Worm (Caenorhabditis elegans) whole organism, early embryonic: ENCODE data around the gene R144.6.

Source experiments
- B0310.2 ChIP-seq: sonication (generic microtip); optimal IDR thresholded peaks from 2 replicates; lab custom pipeline; 2016; ENCODE audit warnings: mild to moderate bottlenecking, missing genetic modification characterization, missing compliant biosample characterization
- F13C5.2 ChIP-seq: sonication (generic microtip); optimal IDR thresholded peaks from 2 replicates; lab custom pipeline; 2017; ENCODE audit warnings: mild to moderate bottlenecking, missing genetic modification characterization, inconsistent platforms, missing compliant biosample characterization
- aly-1 ChIP-seq: sonication (generic microtip); optimal IDR thresholded peaks from 2 replicates; lab custom pipeline; 2016; ENCODE audit warnings: missing genetic modification characterization, missing compliant biosample characterization
- ama-1 ChIP-seq: fragments of 150-350 bp; optimal IDR thresholded peaks from 2 replicates; lab custom pipeline; 2014
- ceh-13 ChIP-seq: fragments of 200-800 bp; sonication (Bioruptor generic); optimal IDR thresholded peaks from 2 replicates; lab custom pipeline; 2018; ENCODE audit warnings: mild to moderate bottlenecking, missing genetic modification characterization, missing compliant biosample characterization
- ceh-36 ChIP-seq: sonication (generic microtip); optimal IDR thresholded peaks from 2 replicates; lab custom pipeline; 2016; ENCODE audit warnings: missing genetic modification characterization, inconsistent platforms, missing compliant biosample characterization
- ets-7 ChIP-seq: sonication (generic microtip); optimal IDR thresholded peaks from 2 replicates; lab custom pipeline; 2016; ENCODE audit warnings: missing genotype, missing genetic modification characterization, missing compliant biosample characterization
- flt-1 ChIP-seq: fragments of 200-800 bp; sonication (Bioruptor generic); IDR thresholded peaks from 2 replicates; pipeline ENCODE4 v1.3.6; 2022; ENCODE audit warnings: missing genetic modification characterization, missing compliant biosample characterization
- hmbx-1 ChIP-seq: sonication (generic microtip); optimal IDR thresholded peaks from 2 replicates; lab custom pipeline; 2016; ENCODE audit warnings: mild to moderate bottlenecking, missing genetic modification characterization, missing compliant biosample characterization
- hmg-4 ChIP-seq: fragments of 200-800 bp; sonication (Bioruptor generic); optimal IDR thresholded peaks from 2 replicates; lab custom pipeline; 2018; ENCODE audit warnings: mild to moderate bottlenecking, missing genetic modification characterization, missing compliant biosample characterization
- hnd-1 ChIP-seq: sonication (generic microtip); optimal IDR thresholded peaks from 2 replicates; lab custom pipeline; 2016; ENCODE audit warnings: missing genetic modification characterization, missing compliant biosample characterization
- pes-1 ChIP-seq: fragments of 200-800 bp; sonication (Bioruptor generic); IDR thresholded peaks from 2 replicates; pipeline ENCODE4 v1.3.6; 2022; ENCODE audit warnings: missing genetic modification reagents, missing genetic modification characterization, missing compliant biosample characterization
- scrt-1 ChIP-seq: fragments of 200-800 bp; sonication (Bioruptor generic); IDR thresholded peaks from 2 replicates; pipeline ENCODE4 v1.3.6; 2022; ENCODE audit warnings: missing genetic modification characterization, missing compliant biosample characterization
- sea-1 ChIP-seq: fragments of 200-800 bp; sonication (Bioruptor generic); conservative IDR thresholded peaks from 2 replicates; pipeline ENCODE4 v1.3.6; 2022; ENCODE audit warnings: missing genetic modification characterization, missing compliant biosample characterization
- tbx-11 ChIP-seq: fragments of 200-800 bp; sonication (Bioruptor generic); IDR thresholded peaks from 2 replicates; pipeline ENCODE4 v1.3.6; 2022; ENCODE audit warnings: missing genetic modification characterization, missing compliant biosample characterization
- tbx-37 ChIP-seq: fragments of 200-800 bp; sonication (Bioruptor generic); conservative IDR thresholded peaks from 2 replicates; pipeline ENCODE4 v1.3.6; 2022; ENCODE audit warnings: missing genetic modification reagents, missing genetic modification characterization, missing compliant biosample characterization
- tra-4 ChIP-seq: sonication (generic microtip); optimal IDR thresholded peaks from 2 replicates; lab custom pipeline; 2017; ENCODE audit warnings: missing genetic modification characterization, missing compliant biosample characterization

R144.6 gene

DNA sequence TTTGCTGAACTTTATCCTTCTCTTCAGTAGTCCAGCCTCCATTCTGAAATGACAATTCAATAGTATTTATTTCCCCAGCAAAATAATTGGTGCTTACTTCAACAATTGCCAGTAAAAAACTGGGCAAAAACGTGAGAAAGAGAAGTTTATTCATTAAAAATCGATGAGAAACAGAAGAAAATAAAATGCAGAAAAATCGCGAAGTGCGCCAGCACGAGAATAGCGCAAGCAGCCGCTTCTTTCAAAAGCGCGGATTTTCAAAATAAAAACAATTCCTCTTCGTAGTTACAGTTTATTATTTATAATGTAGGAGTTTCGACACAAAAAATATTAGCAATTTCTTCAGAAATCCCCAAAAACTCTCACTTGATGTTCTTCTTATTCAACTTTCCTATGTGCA, 41.6 kb downstream of the R144.6 start, which contains the start of gene C27F2.9:
Gene C27F2.9, minus strand, starts transcription at position 159 of the 400 bp plus-strand sequence.
- TF ChIP-seq ama-1 (lab: Kevin White, UChicago) (no peak), F13C5.2 (tag; lab: Kevin White, UChicago) (peak; percentile 91), hnd-1 (no peak), ets-7 (tag; lab: Kevin White, UChicago) (peak; percentile 1), scrt-1 (GFP tag; lab: Robert Waterston, UW) (no peak), tra-4 (tag; lab: Kevin White, UChicago) (no peak), ceh-13 (GFP tag; lab: Kevin White, UChicago) (no peak), B0310.2 (tag; lab: Kevin White, UChicago) (no peak), hmg-4 (GFP tag; lab: Kevin White, UChicago) (no peak), sea-1 (GFP tag; lab: Robert Waterston, UW) (0 out of 2 replicates have a peak, but pooled peaks have one; percentile 14), pes-1 (GFP tag; lab: Robert Waterston, UW) (peak; percentile 67), tbx-11 (0 out of 2 replicates have a peak, but pooled peaks have one; percentile 5), aly-1 (tag; lab: Kevin White, UChicago) (no peak), ceh-36 (tag; lab: Kevin White, UChicago) (no peak), hmbx-1 (no peak), tbx-37 (GFP tag; lab: Robert Waterston, UW) (no peak), flt-1 (GFP tag; lab: Robert Waterston, UW) (no peak)

DNA sequence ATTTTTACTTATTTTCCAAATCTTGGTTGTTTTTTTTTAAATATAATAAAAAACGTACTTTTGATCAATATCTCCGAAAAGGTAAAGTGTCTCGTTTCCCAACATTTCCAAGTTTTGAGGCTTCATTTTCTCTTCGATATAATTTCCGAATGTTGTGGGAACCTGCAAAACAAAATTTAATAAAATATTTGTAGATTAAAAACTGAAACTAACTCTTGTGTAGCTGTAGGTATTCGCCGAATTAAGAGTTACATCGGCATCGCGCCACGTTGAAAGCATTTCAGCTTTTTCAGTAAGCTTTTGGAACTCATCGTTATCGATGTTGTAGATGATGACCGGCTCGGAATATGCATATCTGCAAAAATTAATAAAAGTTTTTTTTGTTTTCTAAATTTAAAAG, 42.1 kb downstream of the R144.6 start, which contains the start of gene vps-22:
Gene vps-22, minus strand, starts transcription at position 101 of the 400 bp plus-strand sequence.
- no peak for TF ChIP-seq ceh-36 (tag; lab: Kevin White, UChicago)
- no peak for TF ChIP-seq tra-4 (tag; lab: Kevin White, UChicago)
- no peak for TF ChIP-seq B0310.2 (tag; lab: Kevin White, UChicago)
- no peak for TF ChIP-seq pes-1 (GFP tag; lab: Robert Waterston, UW)
- TF ChIP-seq ama-1 (lab: Kevin White, UChicago): no peak

DNA sequence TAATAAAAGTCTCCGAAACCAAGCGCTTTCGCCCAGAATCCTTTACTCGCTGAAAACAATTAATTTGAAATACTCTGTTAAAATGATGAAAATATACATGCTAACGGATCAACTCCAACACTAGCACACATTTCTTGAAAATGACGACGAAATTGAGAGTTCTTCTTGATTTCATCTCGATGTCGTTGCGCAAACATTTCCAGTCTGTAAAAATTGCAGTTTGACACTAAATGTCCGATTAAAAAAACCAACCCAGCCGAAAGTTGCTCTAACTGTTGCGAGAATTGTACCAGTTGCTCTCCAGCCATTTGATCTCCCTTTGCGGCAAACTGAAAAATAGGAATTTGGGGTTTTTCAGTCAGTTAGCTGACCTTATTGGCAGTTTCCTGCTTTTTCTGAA, 43.2 kb downstream of the R144.6 start:
- TF ChIP-seq tra-4 (tag; lab: Kevin White, UChicago) (no peak), flt-1 (GFP tag; lab: Robert Waterston, UW) (no peak), tbx-11 (no peak), sea-1 (GFP tag; lab: Robert Waterston, UW) (no peak), ceh-36 (tag; lab: Kevin White, UChicago) (no peak), hmbx-1 (no peak), aly-1 (tag; lab: Kevin White, UChicago) (no peak), hnd-1 (no peak), hmg-4 (GFP tag; lab: Kevin White, UChicago) (no peak), ama-1 (lab: Kevin White, UChicago) (no peak), pes-1 (GFP tag; lab: Robert Waterston, UW) (no peak)

DNA sequence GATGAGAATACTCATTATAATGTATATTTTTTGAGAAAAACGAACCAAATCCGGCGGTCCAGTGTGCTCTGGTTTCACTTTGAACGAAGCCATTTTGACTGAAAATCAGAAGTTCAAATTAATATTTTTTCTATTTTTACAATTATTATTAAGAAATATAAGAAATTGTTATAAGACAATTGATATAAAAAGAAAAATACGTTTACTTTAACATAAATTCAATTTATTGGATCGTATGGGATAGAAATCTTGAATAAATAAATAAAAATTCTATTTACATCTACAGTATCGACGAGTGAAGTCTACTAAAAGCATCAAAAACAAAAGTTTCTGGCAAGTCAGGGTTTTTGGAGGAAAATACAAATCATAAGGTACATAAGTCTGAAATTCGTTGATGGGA, 44.3 kb downstream of the R144.6 start, which contains the start of gene C27F2.4:
Gene C27F2.4, minus strand, starts transcription at position 101 of the 400 bp plus-strand sequence.
- TF ChIP-seq hmbx-1 (no peak), ets-7 (tag; lab: Kevin White, UChicago) (no peak), tbx-11 (no peak), aly-1 (tag; lab: Kevin White, UChicago) (no peak), sea-1 (GFP tag; lab: Robert Waterston, UW) (no peak), pes-1 (GFP tag; lab: Robert Waterston, UW) (no peak), flt-1 (GFP tag; lab: Robert Waterston, UW) (no peak), ceh-36 (tag; lab: Kevin White, UChicago) (no peak), ama-1 (lab: Kevin White, UChicago) (no peak)

DNA sequence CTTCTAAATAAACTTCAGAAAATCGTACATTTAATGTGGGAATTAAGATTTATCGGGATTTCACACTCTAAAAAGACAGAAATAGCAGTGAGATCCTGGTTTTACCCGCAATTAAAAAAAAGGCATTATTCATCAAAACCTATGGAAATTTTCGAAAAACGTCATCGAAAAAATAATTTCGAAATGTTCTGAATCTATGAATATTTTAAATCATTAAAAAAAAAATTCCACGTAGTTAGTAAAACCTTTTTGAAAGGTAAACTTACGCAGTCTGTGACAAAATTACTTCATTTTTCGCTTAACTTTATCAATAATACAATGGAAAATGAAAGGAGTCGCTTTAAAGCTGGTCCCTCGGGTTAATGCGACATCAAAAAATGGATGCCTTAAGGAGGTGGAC, 48.0 kb downstream of the R144.6 start, which contains the start of gene C26E6.1:
Gene C26E6.1, plus strand, starts transcription at position 301 of the 400 bp plus-strand sequence.
- TF ChIP-seq flt-1 (GFP tag; lab: Robert Waterston, UW) (no peak), ama-1 (lab: Kevin White, UChicago) (no peak), pes-1 (GFP tag; lab: Robert Waterston, UW) (no peak), aly-1 (tag; lab: Kevin White, UChicago) (no peak), hmbx-1 (no peak), ceh-36 (tag; lab: Kevin White, UChicago) (no peak), ceh-13 (GFP tag; lab: Kevin White, UChicago) (no peak), ets-7 (tag; lab: Kevin White, UChicago) (no peak), tbx-11 (no peak), tra-4 (tag; lab: Kevin White, UChicago) (no peak), F13C5.2 (tag; lab: Kevin White, UChicago) (no peak), B0310.2 (tag; lab: Kevin White, UChicago) (no peak), sea-1 (GFP tag; lab: Robert Waterston, UW) (no peak), scrt-1 (GFP tag; lab: Robert Waterston, UW) (no peak), tbx-37 (GFP tag; lab: Robert Waterston, UW) (no peak), hmg-4 (GFP tag; lab: Kevin White, UChicago) (no peak), hnd-1 (no peak)
